Worm (Caenorhabditis elegans) whole organism, L3 larva: Measurements from ENCODE around the gene hnd-1.

Source experiments
- R02D3.7 ChIP-seq: fragments of 150-350 bp; optimal IDR thresholded peaks from 2 replicates; lab custom pipeline; 2014; ENCODE audit warnings: missing biosample characterization, missing genetic modification characterization
- ZK546.5 ChIP-seq: sonication (generic microtip); optimal IDR thresholded peaks from 2 replicates; lab custom pipeline; 2017; ENCODE audit warnings: missing biosample characterization, missing genetic modification characterization
- aly-2 ChIP-seq: fragments of 150-350 bp; optimal IDR thresholded peaks from 2 replicates; lab custom pipeline; 2014; ENCODE audit warnings: missing biosample characterization, missing genetic modification characterization
- ama-1 ChIP-seq: fragments of 150-350 bp; optimal IDR thresholded peaks from 2 replicates; lab custom pipeline; 2018
- ceh-16 ChIP-seq: sonication (generic microtip); optimal IDR thresholded peaks from 2 replicates; lab custom pipeline; 2017; ENCODE audit warnings: missing biosample characterization, missing genetic modification characterization
- ceh-28 ChIP-seq: fragments of 150-350 bp; optimal IDR thresholded peaks from 2 replicates; lab custom pipeline; 2014; ENCODE audit warnings: missing biosample characterization, missing genetic modification reagents, missing genetic modification characterization
- ceh-82 ChIP-seq: fragments of 150-350 bp; optimal IDR thresholded peaks from 2 replicates; lab custom pipeline; 2014; ENCODE audit warnings: missing biosample characterization, missing genetic modification characterization
- ceh-9 ChIP-seq: sonication (generic microtip); optimal IDR thresholded peaks from 2 replicates; lab custom pipeline; 2018; ENCODE audit warnings: missing biosample characterization, missing genetic modification characterization
- daf-12 ChIP-seq: fragments of 150-350 bp; optimal IDR thresholded peaks from 2 replicates; lab custom pipeline; 2014; ENCODE audit warnings: missing biosample characterization, missing genetic modification reagents, missing genetic modification characterization
- egl-27 ChIP-seq: sonication (generic microtip); optimal IDR thresholded peaks from 4 replicates; lab custom pipeline; 2017; ENCODE audit warnings: missing biosample characterization, missing genetic modification reagents, missing genetic modification characterization
- egl-5 ChIP-seq: fragments of 150-350 bp; optimal IDR thresholded peaks from 2 replicates; lab custom pipeline; 2017; ENCODE audit warnings: missing biosample characterization, missing genetic modification reagents, missing genetic modification characterization, inconsistent platforms
- elt-1 ChIP-seq: fragments of 150-350 bp; optimal IDR thresholded peaks from 2 replicates; lab custom pipeline; 2014; ENCODE audit warnings: missing biosample characterization, missing genetic modification characterization
- elt-2 ChIP-seq: sonication (generic microtip); optimal IDR thresholded peaks from 2 replicates; lab custom pipeline; 2016; ENCODE audit warnings: missing genetic modification reagents, mild to moderate bottlenecking, missing genetic modification characterization, missing compliant biosample characterization
- elt-3 ChIP-seq, 3 experiments: fragments of 150-350 bp in 1 of 3; sonication (generic microtip) in 2 of 3; optimal IDR thresholded peaks; 2 replicates in 2 of 3; 4 replicates in 1 of 3; lab custom pipeline; 2014 to 2017; ENCODE audit warnings: missing biosample characterization in 3 of 3, missing genetic modification characterization in 3 of 3
- eor-1 ChIP-seq, 2 experiments: fragments of 150-350 bp; optimal IDR thresholded peaks; 2 replicates each; lab custom pipeline; 2014 to 2018; ENCODE audit warnings: missing biosample characterization in 2 of 2, missing genetic modification characterization in 2 of 2
- fkh-10 ChIP-seq: sonication (generic microtip); optimal IDR thresholded peaks from 2 replicates; lab custom pipeline; 2017; ENCODE audit warnings: missing biosample characterization, missing genetic modification reagents, missing genetic modification characterization
- fkh-2 ChIP-seq: fragments of 150-350 bp; optimal IDR thresholded peaks from 2 replicates; lab custom pipeline; 2014; ENCODE audit warnings: missing biosample characterization, missing genetic modification reagents, missing genetic modification characterization
- fos-1 ChIP-seq: fragments of 150-350 bp; optimal IDR thresholded peaks from 2 replicates; lab custom pipeline; 2014; ENCODE audit warnings: missing biosample characterization, missing genetic modification characterization
- hmg-11 ChIP-seq: sonication (generic microtip); optimal IDR thresholded peaks from 2 replicates; lab custom pipeline; 2016; ENCODE audit warnings: missing genetic modification characterization, missing compliant biosample characterization
- jun-1 ChIP-seq: fragments of 150-350 bp; optimal IDR thresholded peaks from 2 replicates; lab custom pipeline; 2014; ENCODE audit warnings: missing biosample characterization, missing genetic modification reagents, missing genetic modification characterization
- lin-15B ChIP-seq: fragments of 150-350 bp; optimal IDR thresholded peaks from 2 replicates; lab custom pipeline; 2014; ENCODE audit warnings: missing biosample characterization, missing genetic modification characterization
- lin-39 ChIP-seq: fragments of 150-350 bp; optimal IDR thresholded peaks from 2 replicates; lab custom pipeline; 2018; ENCODE audit warnings: missing biosample characterization, missing genetic modification reagents, missing genetic modification characterization
- lsy-12 ChIP-seq: sonication (generic microtip); optimal IDR thresholded peaks from 2 replicates; lab custom pipeline; 2016; ENCODE audit warnings: mild to moderate bottlenecking, missing genetic modification characterization, missing compliant biosample characterization
- mdl-1 ChIP-seq: fragments of 150-350 bp; optimal IDR thresholded peaks from 2 replicates; lab custom pipeline; 2014; ENCODE audit warnings: missing biosample characterization, missing genetic modification characterization
- mml-1 ChIP-seq: fragments of 150-350 bp; sonication (generic microtip); optimal IDR thresholded peaks from 3 replicates; lab custom pipeline; 2014; ENCODE audit warnings: missing biosample characterization, missing genetic modification characterization
- nfya-1 ChIP-seq: sonication (generic microtip); optimal IDR thresholded peaks from 2 replicates; lab custom pipeline; 2017; ENCODE audit warnings: missing genetic modification characterization, mild to moderate bottlenecking, missing compliant biosample characterization, antibody characterized with exemption, moderate library complexity; ENCODE audit not compliant: insufficient read depth
- nhr-11 ChIP-seq: fragments of 150-350 bp; optimal IDR thresholded peaks from 2 replicates; lab custom pipeline; 2014; ENCODE audit warnings: missing biosample characterization, missing genetic modification characterization
- nhr-12 ChIP-seq: fragments of 150-350 bp; optimal IDR thresholded peaks from 2 replicates; lab custom pipeline; 2014; ENCODE audit warnings: missing biosample characterization, missing genetic modification characterization
- nhr-23 ChIP-seq: fragments of 150-350 bp; optimal IDR thresholded peaks from 2 replicates; lab custom pipeline; 2014; ENCODE audit warnings: missing biosample characterization, missing genetic modification reagents, missing genetic modification characterization
- nhr-237 ChIP-seq: fragments of 150-350 bp; optimal IDR thresholded peaks from 2 replicates; lab custom pipeline; 2014; ENCODE audit warnings: missing biosample characterization, missing genetic modification characterization
- nhr-25 ChIP-seq: sonication (generic microtip); optimal IDR thresholded peaks from 2 replicates; lab custom pipeline; 2017; ENCODE audit warnings: missing biosample characterization, missing genetic modification characterization
- nhr-28 ChIP-seq: fragments of 150-350 bp; optimal IDR thresholded peaks from 2 replicates; lab custom pipeline; 2014; ENCODE audit warnings: missing biosample characterization, missing genetic modification characterization
- nhr-43 ChIP-seq: sonication (generic microtip); optimal IDR thresholded peaks from 2 replicates; lab custom pipeline; 2016; ENCODE audit warnings: mild to moderate bottlenecking, missing genetic modification characterization, missing compliant biosample characterization; ENCODE audit not compliant: poor library complexity, severe bottlenecking
- nhr-67 ChIP-seq: fragments of 150-350 bp; optimal IDR thresholded peaks from 2 replicates; lab custom pipeline; 2014; ENCODE audit warnings: missing biosample characterization, missing genetic modification characterization
- nhr-76 ChIP-seq: fragments of 150-350 bp; sonication (generic microtip); optimal IDR thresholded peaks from 5 replicates; lab custom pipeline; 2014; ENCODE audit warnings: missing biosample characterization, missing genetic modification characterization
- nhr-77 ChIP-seq: fragments of 150-350 bp; optimal IDR thresholded peaks from 2 replicates; lab custom pipeline; 2014; ENCODE audit warnings: missing biosample characterization, missing genetic modification characterization
- pha-4 ChIP-seq: fragments of 150-350 bp; optimal IDR thresholded peaks from 2 replicates; lab custom pipeline; 2014; ENCODE audit warnings: missing biosample characterization, missing genetic modification reagents, missing genetic modification characterization
- pqm-1 ChIP-seq: fragments of 150-350 bp; optimal IDR thresholded peaks from 2 replicates; lab custom pipeline; 2017; ENCODE audit warnings: missing biosample characterization, missing genetic modification characterization, inconsistent platforms
- sea-2 ChIP-seq: fragments of 150-350 bp; sonication (generic microtip); optimal IDR thresholded peaks from 4 replicates; lab custom pipeline; 2014; ENCODE audit warnings: missing biosample characterization, missing genetic modification reagents, missing genetic modification characterization
- skn-1 ChIP-seq: fragments of 150-350 bp; optimal IDR thresholded peaks from 2 replicates; lab custom pipeline; 2014; ENCODE audit warnings: missing biosample characterization, missing genetic modification characterization
- snpc-4 ChIP-seq: fragments of 150-350 bp; optimal IDR thresholded peaks from 2 replicates; lab custom pipeline; 2014; ENCODE audit warnings: missing biosample characterization, missing genetic modification characterization
- tbx-2 ChIP-seq: sonication (generic microtip); optimal IDR thresholded peaks from 2 replicates; lab custom pipeline; 2016; ENCODE audit warnings: mild to moderate bottlenecking, missing genetic modification characterization, missing compliant biosample characterization
- unc-39 ChIP-seq: sonication (generic microtip); optimal IDR thresholded peaks from 4 replicates; lab custom pipeline; 2017; ENCODE audit warnings: missing biosample characterization, missing genetic modification characterization
- unc-62 ChIP-seq: fragments of 150-350 bp; sonication (generic microtip); optimal IDR thresholded peaks from 4 replicates; lab custom pipeline; 2014; ENCODE audit warnings: missing biosample characterization, missing genetic modification reagents, missing genetic modification characterization
- zag-1 ChIP-seq: fragments of 150-350 bp; optimal IDR thresholded peaks from 2 replicates; lab custom pipeline; 2014; ENCODE audit warnings: missing biosample characterization, missing genetic modification characterization
- ztf-11 ChIP-seq: fragments of 150-350 bp; optimal IDR thresholded peaks from 2 replicates; lab custom pipeline; 2014; ENCODE audit warnings: missing biosample characterization, missing genetic modification characterization
- ztf-4 ChIP-seq: fragments of 150-350 bp; optimal IDR thresholded peaks from 2 replicates; lab custom pipeline; 2014; ENCODE audit warnings: missing biosample characterization, missing genetic modification characterization

Gene hnd-1

DNA sequence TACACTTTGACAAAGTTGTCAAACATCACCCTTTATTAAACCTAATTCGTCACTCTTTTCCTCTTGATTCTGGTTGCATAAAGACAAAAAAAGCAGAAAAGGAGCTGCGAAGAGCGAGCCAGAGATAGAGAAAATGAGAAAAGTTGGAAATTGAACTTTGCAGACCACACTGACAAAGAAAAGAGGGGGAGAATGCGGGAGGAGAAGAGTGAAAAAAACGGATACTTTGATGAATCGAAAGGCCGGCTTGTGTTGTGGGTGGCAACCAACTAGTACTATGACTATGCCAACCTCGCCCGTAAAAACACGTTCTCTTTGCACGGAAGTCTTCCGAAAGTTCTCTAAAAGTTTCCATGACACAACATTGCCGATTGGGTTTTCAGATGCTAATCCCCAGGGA, 41.3 kb downstream of the hnd-1 start:
- no peak for TF ChIP-seq ama-1 (lab: Kevin White, UChicago)
- no peak for TF ChIP-seq snpc-4 (tag; lab: Kevin White, UChicago)
- TF ChIP-seq ceh-16 = no peak
- TF ChIP-seq nhr-23 (tag; lab: Kevin White, UChicago) = no peak
- no peak for TF ChIP-seq elt-1 (tag; lab: Kevin White, UChicago)
- no peak for TF ChIP-seq nhr-28 (tag; lab: Kevin White, UChicago)
- TF ChIP-seq, all 47 proteins: peak for 0

DNA sequence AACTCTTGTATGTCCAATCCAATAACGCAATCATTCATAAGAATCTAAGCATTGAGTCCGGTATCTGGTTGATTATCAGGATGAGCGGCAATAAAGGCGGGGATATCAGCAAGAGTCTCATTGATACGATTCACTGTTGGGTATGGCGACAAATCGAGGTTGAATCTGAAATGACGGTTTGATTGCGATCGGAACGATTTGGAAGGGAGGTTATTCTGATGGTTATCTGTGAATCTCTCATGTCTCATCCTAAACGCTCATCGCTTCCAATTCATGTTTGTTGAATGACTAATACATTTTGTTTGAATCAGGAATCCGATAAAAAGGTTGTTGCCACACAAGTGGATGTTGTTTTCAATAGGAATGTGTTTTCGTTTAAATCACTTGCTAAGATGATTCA, 42.1 kb downstream of the hnd-1 start:
- TF ChIP-seq unc-62 (GFP tag; lab: Kevin White, UChicago) (no peak), nhr-12 (tag; lab: Kevin White, UChicago) (no peak), mml-1 (no peak), lin-39 (tag; lab: Kevin White, UChicago) (no peak), fkh-2 (tag; lab: Kevin White, UChicago) (no peak), elt-3 (tag; optimal IDR thresholded peaks at IDR 0.05; lab: Kevin White, UChicago) (peak in 1 of 3 experiments; percentile 53), unc-39 (tag; lab: Kevin White, UChicago) (no peak), tbx-2 (tag; lab: Kevin White, UChicago) (no peak), pqm-1 (tag; lab: Kevin White, UChicago) (no peak), nhr-25 (tag; lab: Kevin White, UChicago) (peak; percentile 37), nhr-23 (tag; lab: Kevin White, UChicago) (peak; percentile 10), sea-2 (no peak), ztf-11 (tag; lab: Kevin White, UChicago) (no peak), elt-1 (tag; lab: Kevin White, UChicago) (peak; percentile 89), nhr-67 (tag; lab: Kevin White, UChicago) (no peak), fkh-10 (GFP tag; lab: Kevin White, UChicago) (no peak)

DNA sequence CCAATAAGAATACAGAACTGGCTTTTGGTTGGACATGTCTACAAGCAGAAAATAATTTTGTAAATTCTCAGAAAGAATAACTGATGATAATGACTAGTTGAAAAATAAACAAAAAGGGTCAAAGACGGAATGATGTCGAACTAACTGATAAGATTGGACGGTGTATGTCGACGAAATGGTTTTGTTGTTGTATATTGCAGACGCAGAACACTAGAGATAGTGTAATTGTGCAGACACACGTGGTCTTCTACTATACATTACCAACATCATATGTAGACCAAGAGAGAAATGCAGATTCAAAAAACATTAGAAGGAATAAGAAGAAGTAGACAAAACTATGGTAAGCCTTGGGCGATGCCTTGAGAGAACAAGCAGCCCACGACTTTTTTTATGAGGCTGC, 43.4 kb downstream of the hnd-1 start, which contains the start of the genes gst-42 and D1053.2:
Gene gst-42, minus strand, starts transcription at position 176 of the 400 bp plus-strand sequence.
Gene D1053.2, plus strand, starts transcription at position 391 of the 400 bp plus-strand sequence.
- no peak for TF ChIP-seq nhr-237
- no peak for TF ChIP-seq unc-62 (GFP tag; lab: Kevin White, UChicago)
- TF ChIP-seq egl-5 (tag; lab: Kevin White, UChicago) = no peak
- TF ChIP-seq nhr-28 (tag; lab: Kevin White, UChicago) = no peak
- no peak for TF ChIP-seq fkh-2 (tag; lab: Kevin White, UChicago)
- TF ChIP-seq nhr-43 (tag; lab: Kevin White, UChicago) = peak; percentile 53
- TF ChIP-seq nhr-12 (tag; lab: Kevin White, UChicago) = no peak
- no peak for TF ChIP-seq eor-1 (tag; optimal IDR thresholded peaks at IDR 0.05; lab: Kevin White, UChicago)
- TF ChIP-seq elt-3 (tag; optimal IDR thresholded peaks at IDR 0.05; lab: Kevin White, UChicago) = peak in 2 of 3 experiments; percentile 77 to 85
- no peak for TF ChIP-seq ztf-4 (tag; lab: Kevin White, UChicago)
- no peak for TF ChIP-seq nfya-1 (tag; lab: Kevin White, UChicago)
- no peak for TF ChIP-seq fos-1
- TF ChIP-seq ztf-11 (tag; lab: Kevin White, UChicago) = no peak
- no peak for TF ChIP-seq nhr-77 (tag; lab: Kevin White, UChicago)
- TF ChIP-seq hmg-11 (tag; lab: Kevin White, UChicago) = no peak
- peak; percentile 73 for TF ChIP-seq nhr-25 (tag; lab: Kevin White, UChicago)
- peak; percentile 44 for TF ChIP-seq ceh-28 (tag; lab: Kevin White, UChicago)
- no peak for TF ChIP-seq ceh-82 (tag; lab: Kevin White, UChicago)
- TF ChIP-seq nhr-23 (tag; lab: Kevin White, UChicago) = peak; percentile 74
- TF ChIP-seq ZK546.5 (tag; lab: Kevin White, UChicago) = no peak
- TF ChIP-seq elt-1 (tag; lab: Kevin White, UChicago) = no peak
- TF ChIP-seq ceh-16 = no peak
- no peak for TF ChIP-seq daf-12 (tag; lab: Kevin White, UChicago)
- TF ChIP-seq nhr-11 (tag; lab: Kevin White, UChicago) = no peak
- TF ChIP-seq snpc-4 (tag; lab: Kevin White, UChicago) = no peak
- peak; percentile 79 for TF ChIP-seq pha-4 (tag; lab: Kevin White, UChicago)
- peak; percentile 14 for TF ChIP-seq R02D3.7 (tag; lab: Kevin White, UChicago)
- TF ChIP-seq pqm-1 (tag; lab: Kevin White, UChicago) = peak; percentile 99
- peak; percentile 78 for TF ChIP-seq mdl-1 (tag; lab: Kevin White, UChicago)
- TF ChIP-seq lin-15B (tag; lab: Kevin White, UChicago) = no peak
- TF ChIP-seq lin-39 (tag; lab: Kevin White, UChicago) = no peak
- TF ChIP-seq tbx-2 (tag; lab: Kevin White, UChicago) = no peak
- no peak for TF ChIP-seq sea-2
- no peak for TF ChIP-seq mml-1
- no peak for TF ChIP-seq aly-2 (tag; lab: Kevin White, UChicago)
- no peak for TF ChIP-seq ama-1 (lab: Kevin White, UChicago)
- TF ChIP-seq lsy-12 = no peak
- TF ChIP-seq skn-1 (tag; lab: Kevin White, UChicago) = peak; percentile 28
- peak; percentile 51 for TF ChIP-seq jun-1 (tag; lab: Kevin White, UChicago)
- peak; percentile 94 for TF ChIP-seq elt-2 (tag; lab: Kevin White, UChicago)
- no peak for TF ChIP-seq egl-27
- TF ChIP-seq unc-39 (tag; lab: Kevin White, UChicago) = no peak
- TF ChIP-seq ceh-9 (tag; lab: Kevin White, UChicago) = no peak
- no peak for TF ChIP-seq fkh-10 (GFP tag; lab: Kevin White, UChicago)
- no peak for TF ChIP-seq nhr-67 (tag; lab: Kevin White, UChicago)
- TF ChIP-seq nhr-76 (tag; lab: Kevin White, UChicago) = no peak
- TF ChIP-seq zag-1 (tag; lab: Kevin White, UChicago) = no peak
- TF ChIP-seq, all 47 proteins: peak for 12
